Fruit fly (Drosophila melanogaster) whole organism: Measurements from ENCODE around the gene CG31223.

Experiments
- CG8478 ChIP-seq: fragments of >200 bp; optimal IDR thresholded peaks from 2 replicates; lab custom pipeline; 2018; ENCODE audit warnings: inconsistent platforms
- Dll ChIP-seq: fragments of >200 bp; optimal IDR thresholded peaks from 2 replicates; lab custom pipeline; 2017
- EcR ChIP-seq, 2 experiments: fragments of >200 bp; optimal IDR thresholded peaks; 2 replicates each; lab custom pipeline; 2017; ENCODE audit warnings: missing biosample characterization in 2 of 2, missing genetic modification characterization in 2 of 2, missing genetic modification reagents in 2 of 2
- pan ChIP-seq: fragments of >200 bp; optimal IDR thresholded peaks from 2 replicates; lab custom pipeline; 2017
- psq ChIP-seq: fragments of >200 bp; optimal IDR thresholded peaks from 2 replicates; lab custom pipeline; 2017
- usp ChIP-seq: fragments of >200 bp; optimal IDR thresholded peaks from 2 replicates; lab custom pipeline; 2017; ENCODE audit warnings: missing biosample characterization, missing genetic modification characterization, mixed read lengths

DNA sequence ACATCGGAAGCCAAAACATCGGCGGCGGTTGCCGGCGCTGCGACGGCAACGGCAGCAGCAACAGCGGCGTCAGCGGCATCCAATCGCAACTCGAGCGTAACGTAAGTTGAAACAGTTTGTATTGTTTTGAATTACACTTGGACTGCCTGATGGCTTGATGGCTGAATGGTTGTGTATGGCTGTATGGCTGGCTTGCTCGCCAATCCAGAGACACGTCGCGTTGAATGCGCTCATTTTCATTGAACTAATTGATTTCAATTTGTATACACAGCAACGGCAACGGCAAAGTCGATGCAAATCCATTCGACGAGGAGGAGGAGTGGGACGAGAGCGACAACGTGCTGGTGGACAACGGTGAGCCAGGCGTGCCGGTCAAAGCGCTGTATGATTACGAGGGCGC, 7.9 kb downstream of the CG31223 start:
- no peak for TF ChIP-seq CG8478 (lab: Kevin White, UChicago)
- TF ChIP-seq usp (GFP tag; lab: Kevin White, UChicago): no peak
- no peak for TF ChIP-seq psq
- TF ChIP-seq pan (lab: Kevin White, UChicago): no peak
- TF ChIP-seq Dll: no peak
- no peak for TF ChIP-seq EcR (GFP tag; optimal IDR thresholded peaks at IDR 0.05; lab: Kevin White, UChicago)
